Fruit fly (Drosophila melanogaster) whole organism, prepupa: ENCODE measurements around the gene CG33177.

Experiments
- Blimp-1 ChIP-seq: fragments of 200-800 bp; sonication (Bioruptor generic); optimal IDR thresholded peaks from 3 replicates; lab custom pipeline; 2017; ENCODE audit warnings: missing biosample characterization, missing genetic modification characterization, mild to moderate bottlenecking, moderate library complexity, missing genetic modification reagents
- CG11294 ChIP-seq: fragments of 200-800 bp; sonication (Bioruptor generic); IDR thresholded peaks from 2 replicates; pipeline ENCODE4 v1.3.6; 2022; ENCODE audit warnings: missing biosample characterization, missing genetic modification characterization
- CG16779 ChIP-seq: fragments of 200-800 bp; sonication (Bioruptor generic); optimal IDR thresholded peaks from 3 replicates; lab custom pipeline; 2017; ENCODE audit warnings: missing biosample characterization, mild to moderate bottlenecking, missing genetic modification characterization
- CG31627 ChIP-seq: fragments of 200-800 bp; sonication (Bioruptor generic); optimal IDR thresholded peaks from 3 replicates; lab custom pipeline; 2016; ENCODE audit warnings: missing biosample characterization, missing genetic modification characterization
- CG34406 ChIP-seq: fragments of 200-800 bp; sonication (Bioruptor generic); optimal IDR thresholded peaks from 3 replicates; lab custom pipeline; 2016; ENCODE audit warnings: missing biosample characterization, missing genetic modification characterization
- CG3919 ChIP-seq: fragments of 200-800 bp; sonication (Bioruptor generic); optimal IDR thresholded peaks from 3 replicates; lab custom pipeline; 2016; ENCODE audit warnings: missing biosample characterization, missing genetic modification characterization
- CG4318 ChIP-seq: fragments of 200-800 bp; sonication (Bioruptor generic); optimal IDR thresholded peaks from 3 replicates; lab custom pipeline; 2017; ENCODE audit warnings: missing biosample characterization, mild to moderate bottlenecking, missing genetic modification characterization
- CG6163 ChIP-seq: fragments of 200-800 bp; sonication (Bioruptor generic); IDR thresholded peaks from 3 replicates; pipeline ENCODE4 v1.3.6; 2022; ENCODE audit warnings: missing biosample characterization, missing genetic modification characterization
- CG6792 ChIP-seq: fragments of 200-800 bp; sonication (Bioruptor generic); optimal IDR thresholded peaks from 3 replicates; lab custom pipeline; 2016; ENCODE audit warnings: missing biosample characterization, missing genetic modification characterization
- CG6854 ChIP-seq: fragments of 200-800 bp; sonication (Bioruptor generic); optimal IDR thresholded peaks from 2 replicates; lab custom pipeline; 2017; ENCODE audit warnings: missing biosample characterization, mild to moderate bottlenecking, missing genetic modification characterization
- CG7368 ChIP-seq: fragments of 200-800 bp; sonication (Bioruptor generic); optimal IDR thresholded peaks from 3 replicates; lab custom pipeline; 2016; ENCODE audit warnings: missing biosample characterization, missing genetic modification characterization
- CG8119 ChIP-seq: fragments of 200-800 bp; sonication (Bioruptor generic); IDR thresholded peaks from 3 replicates; pipeline ENCODE4 v1.3.6; 2022; ENCODE audit warnings: missing biosample characterization, missing genetic modification characterization
- CG8319 ChIP-seq: fragments of 200-800 bp; sonication (Bioruptor generic); optimal IDR thresholded peaks from 3 replicates; lab custom pipeline; 2016; ENCODE audit warnings: missing biosample characterization, missing genetic modification characterization
- CG8632 ChIP-seq: fragments of 200-800 bp; sonication (Bioruptor generic); optimal IDR thresholded peaks from 3 replicates; lab custom pipeline; 2016; ENCODE audit warnings: missing biosample characterization, missing genetic modification characterization
- Eip75B ChIP-seq: fragments of 200-800 bp; sonication (Bioruptor generic); optimal IDR thresholded peaks from 3 replicates; lab custom pipeline; 2016; ENCODE audit warnings: missing biosample characterization, missing genetic modification characterization
- Eip78C ChIP-seq: fragments of 200-800 bp; sonication (Bioruptor generic); peaks from one replicate; lab custom pipeline; 2016; ENCODE audit warnings: missing biosample characterization, missing genetic modification characterization
- Ets21C ChIP-seq: fragments of 200-800 bp; sonication (Bioruptor generic); optimal IDR thresholded peaks from 3 replicates; lab custom pipeline; 2016; ENCODE audit warnings: missing biosample characterization, missing genetic modification characterization
- Ets96B ChIP-seq: fragments of 200-800 bp; optimal IDR thresholded peaks from 2 replicates; lab custom pipeline; 2019; ENCODE audit warnings: missing biosample characterization, mild to moderate bottlenecking, missing genetic modification characterization, moderate library complexity
- Hr38 ChIP-seq: sonication (Bioruptor generic); optimal IDR thresholded peaks from 2 replicates; lab custom pipeline; 2016; ENCODE audit warnings: missing biosample characterization, missing genetic modification characterization
- Hr39 ChIP-seq: fragments of 200-800 bp; sonication (Bioruptor generic); optimal IDR thresholded peaks from 2 replicates; lab custom pipeline; 2016; ENCODE audit warnings: missing biosample characterization, missing genetic modification characterization
- Lpt ChIP-seq: fragments of 200-800 bp; sonication (Bioruptor generic); optimal IDR thresholded peaks from 3 replicates; lab custom pipeline; 2016; ENCODE audit warnings: missing biosample characterization, missing genetic modification characterization
- Met ChIP-seq: fragments of 200-800 bp; sonication (Bioruptor generic); optimal IDR thresholded peaks from 3 replicates; lab custom pipeline; 2016; ENCODE audit warnings: missing biosample characterization, missing genetic modification characterization
- OdsH ChIP-seq: fragments of 200-800 bp; sonication (Bioruptor generic); optimal IDR thresholded peaks from 3 replicates; lab custom pipeline; 2016; ENCODE audit warnings: missing biosample characterization, missing genetic modification characterization
- Smox ChIP-seq: fragments of 200-800 bp; sonication (Bioruptor generic); optimal IDR thresholded peaks from 3 replicates; lab custom pipeline; 2016; ENCODE audit warnings: missing biosample characterization, missing genetic modification characterization
- Sox102F ChIP-seq: fragments of 200-800 bp; sonication (Bioruptor generic); optimal IDR thresholded peaks from 2 replicates; lab custom pipeline; 2016; ENCODE audit warnings: missing biosample characterization, mild to moderate bottlenecking, missing genetic modification characterization
- Sox14 ChIP-seq: fragments of 200-800 bp; sonication (Bioruptor generic); optimal IDR thresholded peaks from 3 replicates; lab custom pipeline; 2016; ENCODE audit warnings: missing biosample characterization, missing genetic modification characterization
- Sox15 ChIP-seq: fragments of 200-800 bp; sonication (Bioruptor generic); optimal IDR thresholded peaks from 3 replicates; lab custom pipeline; 2016; ENCODE audit warnings: missing biosample characterization, missing genetic modification characterization
- achi ChIP-seq: fragments of 200-800 bp; sonication (Bioruptor generic); optimal IDR thresholded peaks from 3 replicates; lab custom pipeline; 2016; ENCODE audit warnings: missing biosample characterization, missing genetic modification characterization
- cyc ChIP-seq: fragments of 200-800 bp; sonication (Bioruptor generic); optimal IDR thresholded peaks from 3 replicates; lab custom pipeline; 2016; ENCODE audit warnings: missing biosample characterization, missing genetic modification characterization
- dac ChIP-seq: fragments of 200-800 bp; sonication (Bioruptor generic); optimal IDR thresholded peaks from 2 replicates; lab custom pipeline; 2017; ENCODE audit warnings: missing biosample characterization, mild to moderate bottlenecking, missing genetic modification characterization
- dsx ChIP-seq: fragments of 200-800 bp; optimal IDR thresholded peaks from 3 replicates; lab custom pipeline; 2019; ENCODE audit warnings: missing biosample characterization, mild to moderate bottlenecking, missing genetic modification characterization, moderate library complexity; ENCODE audit not compliant: poor library complexity, severe bottlenecking
- eg ChIP-seq: fragments of 200-800 bp; sonication (Bioruptor generic); IDR thresholded peaks from 3 replicates; pipeline ENCODE4 v1.3.6; 2022; ENCODE audit warnings: missing biosample characterization, missing genetic modification characterization
- esn ChIP-seq: fragments of 200-800 bp; sonication (Bioruptor generic); optimal IDR thresholded peaks from 2 replicates; lab custom pipeline; 2016; ENCODE audit warnings: missing biosample characterization, mild to moderate bottlenecking, missing genetic modification characterization, moderate library complexity
- fd85E ChIP-seq: fragments of 200-800 bp; sonication (Bioruptor generic); optimal IDR thresholded peaks from 3 replicates; lab custom pipeline; 2016; ENCODE audit warnings: missing biosample characterization, missing genetic modification characterization
- lz ChIP-seq: fragments of 200-800 bp; sonication (Bioruptor generic); optimal IDR thresholded peaks from 3 replicates; lab custom pipeline; 2016; ENCODE audit warnings: missing biosample characterization, missing genetic modification characterization
- net ChIP-seq: fragments of 200-800 bp; sonication (Bioruptor generic); optimal IDR thresholded peaks from 3 replicates; lab custom pipeline; 2016; ENCODE audit warnings: missing biosample characterization, missing genetic modification characterization
- spab ChIP-seq: fragments of 200-800 bp; sonication (Bioruptor generic); optimal IDR thresholded peaks from 2 replicates; lab custom pipeline; 2017; ENCODE audit warnings: missing biosample characterization, mild to moderate bottlenecking, missing genetic modification characterization, missing genetic modification reagents
- ss ChIP-seq, 2 experiments: fragments of 200-800 bp; sonication (Bioruptor generic); optimal IDR thresholded peaks; 2 replicates in 1 of 2; 3 replicates in 1 of 2; lab custom pipeline; 2017 to 2018; ENCODE audit warnings: mild to moderate bottlenecking in 2 of 2, missing biosample characterization in 2 of 2, missing genetic modification characterization in 2 of 2, moderate library complexity in 1 of 2
- svp ChIP-seq: fragments of 200-800 bp; sonication (Bioruptor generic); peaks from one replicate; lab custom pipeline; 2016; ENCODE audit warnings: missing biosample characterization, missing genetic modification characterization
- topi ChIP-seq: fragments of 200-800 bp; sonication (Bioruptor generic); optimal IDR thresholded peaks from 3 replicates; lab custom pipeline; 2016; ENCODE audit warnings: missing biosample characterization, missing genetic modification characterization
- vri ChIP-seq: fragments of 200-800 bp; sonication (Bioruptor generic); optimal IDR thresholded peaks from 3 replicates; lab custom pipeline; 2016; ENCODE audit warnings: missing biosample characterization, mild to moderate bottlenecking, missing genetic modification characterization

CG33177 gene

dm6 chrX:15062619-15063018 lies 18.5 kb upstream of the CG33177 start:
- TF ChIP-seq esn (GFP tag; lab: Kevin White, UChicago) (no peak), Ets21C (GFP tag; lab: Kevin White, UChicago) (no peak), Eip75B (GFP tag; lab: Kevin White, UChicago) (no peak), CG6163 (GFP tag; lab: Robert Waterston, UW) (0 out of 3 replicates have a peak, but pooled peaks have one; percentile 17), CG6854 (GFP tag; lab: Kevin White, UChicago) (no peak)

dm6 chrX:15063404-15064062 lies 17.6 kb upstream of the CG33177 start, which contains the start of the genes hiw and ND-B18:
hiw (minus strand) TSS chrX:15063429.
ND-B18 (plus strand) TSS chrX:15063733.
- TF ChIP-seq svp (peak; percentile 84), achi (GFP tag; lab: Kevin White, UChicago) (peak; percentile 100), CG4318 (GFP tag; lab: Kevin White, UChicago) (no peak), CG6163 (GFP tag; lab: Robert Waterston, UW) (peak; percentile 9; the same call in 1 of the 3 replicates), Sox14 (GFP tag; lab: Kevin White, UChicago) (peak; percentile 45), Eip78C (GFP tag; lab: Kevin White, UChicago) (peak; percentile 73), CG8319 (no peak), CG8119 (GFP tag; lab: Robert Waterston, UW) (no peak), OdsH (GFP tag; lab: Kevin White, UChicago) (peak; percentile 6), CG3919 (GFP tag; lab: Kevin White, UChicago) (peak; percentile 6), Ets96B (tag; lab: Kevin White, UChicago) (no peak), esn (GFP tag; lab: Kevin White, UChicago) (peak; percentile 13), Eip75B (GFP tag; lab: Kevin White, UChicago) (no peak), lz (GFP tag; lab: Kevin White, UChicago) (peak; percentile 24), dsx (peak; percentile 77), CG16779 (tag; lab: Kevin White, UChicago) (no peak), Hr38 (GFP tag; lab: Kevin White, UChicago) (no peak)

- peak; percentile 14 for TF ChIP-seq CG31627 (GFP tag; lab: Kevin White, UChicago)
- peak; percentile 19 for TF ChIP-seq cyc (GFP tag; lab: Kevin White, UChicago)
- TF ChIP-seq lz (GFP tag; lab: Kevin White, UChicago), result peak; percentile 21
- TF ChIP-seq Eip78C (GFP tag; lab: Kevin White, UChicago), result no peak
- no peak for TF ChIP-seq CG11294 (GFP tag; lab: Robert Waterston, UW)
- TF ChIP-seq CG34406 (GFP tag; lab: Kevin White, UChicago), result no peak
- no peak for TF ChIP-seq fd85E
- TF ChIP-seq spab, result no peak
- no peak for TF ChIP-seq Lpt (GFP tag; lab: Kevin White, UChicago)
- TF ChIP-seq vri (GFP tag; lab: Kevin White, UChicago), result no peak
- TF ChIP-seq Sox14 (GFP tag; lab: Kevin White, UChicago), result peak; percentile 46
- TF ChIP-seq CG6792 (GFP tag; lab: Kevin White, UChicago), result no peak
- TF ChIP-seq esn (GFP tag; lab: Kevin White, UChicago), result peak; percentile 36
- peak; percentile 43 for TF ChIP-seq Blimp-1 (GFP tag; lab: Kevin White, UChicago)
- no peak for TF ChIP-seq CG4318 (GFP tag; lab: Kevin White, UChicago)
- no peak for TF ChIP-seq CG3919 (GFP tag; lab: Kevin White, UChicago)
- peak; percentile 16 for TF ChIP-seq topi (GFP tag; lab: Kevin White, UChicago)
- TF ChIP-seq Met (GFP tag; lab: Kevin White, UChicago), result peak; percentile 30
- no peak for TF ChIP-seq ss (GFP tag; optimal IDR thresholded peaks at IDR 0.05; lab: Kevin White, UChicago)
- TF ChIP-seq svp, result peak; percentile 65
- TF ChIP-seq achi (GFP tag; lab: Kevin White, UChicago), result peak; percentile 30
- TF ChIP-seq Sox102F, result no peak
- TF ChIP-seq Ets21C (GFP tag; lab: Kevin White, UChicago), result no peak
- TF ChIP-seq Hr39, result peak; percentile 14
- TF ChIP-seq CG7368 (GFP tag; lab: Kevin White, UChicago), result no peak
- no peak for TF ChIP-seq CG8632 (GFP tag; lab: Kevin White, UChicago)
- TF ChIP-seq Eip75B (GFP tag; lab: Kevin White, UChicago), result peak; percentile 16
- TF ChIP-seq dac (GFP tag; lab: Kevin White, UChicago), result no peak
- no peak for TF ChIP-seq CG6163 (GFP tag; lab: Robert Waterston, UW)
- no peak for TF ChIP-seq net
- no peak for TF ChIP-seq Ets96B (tag; lab: Kevin White, UChicago)
- TF ChIP-seq dsx, result no peak
- TF ChIP-seq eg (GFP tag; lab: Robert Waterston, UW), result no peak
- TF ChIP-seq Sox15, result no peak
- TF ChIP-seq Smox (GFP tag; lab: Kevin White, UChicago), result peak; percentile 16
These were observed 14.7 kb upstream of the CG33177 start, which contains the start of the genes opm and dob for dm6 chrX:15066374-15067057. opm (minus strand) TSS chrX:15066432. dob (plus strand) TSS chrX:15067007.
